Worm (Caenorhabditis elegans) whole organism, L1 larva: ENCODE results near the gene ZK370.6.

Experiments
- nhr-237 ChIP-seq: fragments of 150-350 bp; optimal IDR thresholded peaks from 2 replicates; lab custom pipeline; 2014; ENCODE audit warnings: missing biosample characterization, missing genetic modification characterization
- unc-62 ChIP-seq: fragments of 150-350 bp; optimal IDR thresholded peaks from 2 replicates; lab custom pipeline; 2014; ENCODE audit warnings: missing biosample characterization, missing genetic modification reagents, missing genetic modification characterization
- zip-4 ChIP-seq: fragments of 200-800 bp; sonication (Bioruptor generic); optimal IDR thresholded peaks from 2 replicates; lab custom pipeline; 2018; ENCODE audit warnings: mild to moderate bottlenecking, missing genetic modification characterization, moderate library complexity, missing compliant biosample characterization

ce11 chrIII:8767292-8767829, 23.7 kb upstream of the ZK370.6 start, which contains the start of gene mig-22:
- TF ChIP-seq nhr-237 (tag; lab: Kevin White, UChicago) = no peak
- TF ChIP-seq unc-62 (GFP tag; lab: Kevin White, UChicago) = no peak
- no peak for TF ChIP-seq zip-4 (GFP tag; lab: Kevin White, UChicago)
